Fruit fly (Drosophila melanogaster): ENCODE results near the gene CG32170.

DNA sequence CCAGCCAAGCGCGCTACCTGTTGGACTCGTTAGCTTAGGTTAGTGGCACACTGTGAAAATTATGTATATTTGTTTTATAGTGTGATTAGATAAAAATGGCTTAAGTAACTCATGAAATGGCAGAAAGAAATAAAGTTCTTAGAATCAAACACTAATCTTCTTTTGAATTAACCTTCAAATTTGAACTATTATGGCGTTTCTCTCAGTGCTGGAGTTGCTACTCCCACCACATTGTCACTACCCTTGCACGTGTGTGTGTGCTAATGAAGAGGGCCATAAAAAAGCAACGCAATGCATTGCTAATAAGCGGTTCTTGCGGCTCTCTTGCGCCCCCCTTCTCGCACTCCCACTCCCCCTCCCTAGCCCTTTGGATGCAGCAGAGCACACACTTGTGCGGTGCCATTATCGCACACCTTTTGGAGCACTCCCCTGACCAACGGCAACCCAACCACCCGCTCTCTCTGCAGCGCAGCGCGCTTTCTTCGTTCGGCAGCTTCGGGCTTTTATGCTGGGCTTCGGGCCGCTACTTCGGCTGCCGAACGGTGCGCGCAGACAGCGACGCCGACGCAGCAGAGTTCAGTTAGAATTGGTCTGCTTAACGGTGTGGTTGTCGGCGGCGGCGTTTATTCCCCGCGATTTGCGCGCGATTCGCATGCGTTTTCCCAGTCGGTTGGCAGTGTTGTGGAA is 13.7 kb downstream of the CG32170 start:
- TF ChIP-seq ovo (GFP tag; optimal IDR thresholded peaks at IDR 0.05) (peak; percentile 54), CG33017 (tag; optimal IDR thresholded peaks at IDR 0.05) (peak; percentile 9), tj (GFP tag; optimal IDR thresholded peaks at IDR 0.05) (peak; percentile 88), Mnt (GFP tag; optimal IDR thresholded peaks at IDR 0.05) (peak; percentile 46), cnc (optimal IDR thresholded peaks at IDR 0.05) (no peak), CG14711 (tag; optimal IDR thresholded peaks at IDR 0.05) (peak; percentile 58), bab1 (GFP tag; optimal IDR thresholded peaks at IDR 0.05) (peak; percentile 82), cic (GFP tag; optimal IDR thresholded peaks at IDR 0.05) (peak; percentile 43), Hr96 (GFP tag; optimal IDR thresholded peaks at IDR 0.05) (no peak), CG5204 (GFP tag; optimal IDR thresholded peaks at IDR 0.05) (no peak), CG7101 (tag; optimal IDR thresholded peaks at IDR 0.05) (peak; percentile 55), pad (GFP tag; optimal IDR thresholded peaks at IDR 0.05) (peak; percentile 66), kay (GFP tag; ENCODE audit: borderline replicate concordance) (peak; percentile 22)

Measured in whole organism, adult.